Fruit fly (Drosophila melanogaster) whole organism, pupa: Measurements from ENCODE around the gene heix.

Source experiments
- CG10348 ChIP-seq: fragments of 200-800 bp; sonication (Bioruptor generic); IDR thresholded peaks from 2 replicates; pipeline ENCODE4 v1.3.6; 2022; ENCODE audit warnings: missing biosample characterization, missing genetic modification characterization
- CG14655 ChIP-seq: fragments of 200-800 bp; sonication (Bioruptor generic); optimal IDR thresholded peaks from 3 replicates; lab custom pipeline; 2017; ENCODE audit warnings: mild to moderate bottlenecking, missing biosample characterization, missing genetic modification reagents, missing genetic modification characterization
- CG17806 ChIP-seq: fragments of 200-800 bp; sonication (Bioruptor generic); optimal IDR thresholded peaks from 2 replicates; lab custom pipeline; 2018; ENCODE audit warnings: missing biosample characterization, mild to moderate bottlenecking, missing genetic modification characterization, moderate library complexity
- CG4496 ChIP-seq: fragments of 200-800 bp; sonication (Bioruptor generic); IDR thresholded peaks from 3 replicates; pipeline ENCODE4 v1.3.6; 2022; ENCODE audit warnings: missing biosample characterization, missing genetic modification characterization
- fd96Ca ChIP-seq: fragments of 200-800 bp; sonication (Bioruptor generic); IDR thresholded peaks from 3 replicates; pipeline ENCODE4 v1.3.6; 2022; ENCODE audit warnings: missing biosample characterization, missing genetic modification characterization
- rn ChIP-seq: fragments of 200-800 bp; sonication (Bioruptor generic); IDR thresholded peaks from 2 replicates; pipeline ENCODE4 v1.3.6; 2022; ENCODE audit warnings: missing biosample characterization, missing genetic modification characterization

DNA sequence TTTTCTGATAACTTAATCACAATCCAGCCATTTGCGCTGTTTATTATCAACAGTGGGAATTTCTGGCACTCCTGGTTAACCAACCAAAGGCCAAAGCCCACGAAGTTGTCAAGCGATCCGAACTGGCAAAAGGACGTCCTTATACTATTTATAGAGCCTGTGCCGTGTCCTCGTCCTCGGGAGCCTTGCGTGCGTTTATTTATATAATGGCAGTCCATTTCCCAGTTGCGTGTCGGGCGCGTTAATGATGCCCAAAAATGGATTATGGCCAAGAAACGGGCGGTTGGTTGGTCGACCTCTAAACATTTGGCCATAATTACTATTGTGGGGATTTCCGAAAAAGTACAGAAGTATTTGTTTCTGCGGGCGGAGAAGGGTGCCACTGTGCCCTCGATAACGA is 20.8 kb upstream of the heix start:
- TF ChIP-seq rn (GFP tag; lab: Robert Waterston, UW) (no peak), CG17806 (tag; lab: Kevin White, UChicago) (no peak), CG14655 (GFP tag; lab: Kevin White, UChicago) (no peak), CG4496 (no peak), CG10348 (no peak), fd96Ca (GFP tag; lab: Robert Waterston, UW) (no peak)
